Fruit fly (Drosophila melanogaster) whole organism, adult: ENCODE results near the gene CG18081.

Experiments
- CG11617 ChIP-seq: fragments of 200-800 bp; sonication (Bioruptor generic); optimal IDR thresholded peaks from 2 replicates; lab custom pipeline; 2017; ENCODE audit warnings: mild to moderate bottlenecking, missing biosample characterization, missing genetic modification reagents, missing genetic modification characterization
- CG33017 ChIP-seq: fragments of 200-800 bp; sonication (Bioruptor generic); optimal IDR thresholded peaks from 2 replicates; lab custom pipeline; 2018; ENCODE audit warnings: missing biosample characterization, mild to moderate bottlenecking, missing genetic modification characterization, moderate library complexity
- Crg-1 ChIP-seq: fragments of 200-800 bp; sonication (Bioruptor generic); optimal IDR thresholded peaks from 2 replicates; lab custom pipeline; 2016; ENCODE audit warnings: missing biosample characterization, missing genetic modification characterization
- ovo ChIP-seq: fragments of 200-800 bp; sonication (Bioruptor generic); optimal IDR thresholded peaks from 2 replicates; lab custom pipeline; 2016; ENCODE audit warnings: missing biosample characterization, missing genetic modification characterization
- toe ChIP-seq: fragments of 200-800 bp; sonication (Bioruptor generic); optimal IDR thresholded peaks from 2 replicates; lab custom pipeline; 2016; ENCODE audit warnings: missing biosample characterization, missing genetic modification characterization

dm6 chr3L:15794311-15794710 lies 40.9 kb downstream of the CG18081 start:
- TF ChIP-seq CG33017 (no peak), CG11617 (no peak), Crg-1 (GFP tag; lab: Kevin White, UChicago) (no peak), toe (GFP tag; lab: Kevin White, UChicago) (no peak), ovo (GFP tag; lab: Kevin White, UChicago) (no peak)
